Worm (Caenorhabditis elegans): ENCODE data around the gene pafo-1.

DNA sequence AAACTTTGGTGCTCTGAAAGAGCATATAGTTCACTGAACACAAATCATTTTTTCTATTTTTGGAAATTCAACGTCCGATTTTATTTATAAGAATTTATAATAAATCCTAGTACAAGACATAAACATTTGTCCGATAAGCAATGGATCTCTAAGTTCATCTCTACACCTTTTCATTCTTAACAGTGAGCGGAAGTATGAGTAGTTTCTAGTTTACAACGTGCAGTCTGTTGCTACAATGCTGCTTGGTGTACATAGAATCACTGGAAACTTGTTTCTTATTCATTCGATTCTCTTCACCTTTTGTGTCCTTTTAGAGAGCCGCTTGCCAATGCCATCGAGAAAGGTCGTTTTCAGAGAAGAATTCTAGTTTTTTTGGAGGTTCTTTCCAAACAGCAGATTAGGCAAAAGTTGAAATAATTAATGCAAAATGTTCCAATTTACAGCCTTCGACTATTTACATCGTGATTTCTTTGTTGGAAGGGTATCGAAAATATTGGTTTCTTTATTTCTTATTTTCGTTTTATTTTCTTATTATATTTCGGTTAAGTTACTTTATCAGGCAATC is 5.5 kb downstream of the pafo-1 start:
- TF ChIP-seq ama-1 (optimal IDR thresholded peaks at IDR 0.05) (no peak), ceh-48 (tag; optimal IDR thresholded peaks at IDR 0.05) (no peak), pha-4 (tag; optimal IDR thresholded peaks at IDR 0.05) (no peak), pag-3 (tag; optimal IDR thresholded peaks at IDR 0.05; ENCODE audit: borderline replicate concordance) (no peak), dmd-4 (tag; optimal IDR thresholded peaks at IDR 0.05; ENCODE audit: borderline replicate concordance) (no peak)

All from whole organism, late embryonic.